Worm (Caenorhabditis elegans): Measurements from ENCODE around the gene sir-2.1.

Gene sir-2.1

ce11 chrIV:10367740-10368246, 1.8 kb upstream of the sir-2.1 start, which contains the start of gene pges-2:
TSS of gene pges-2 (minus strand) at chrIV:10367790.
- no peak for TF ChIP-seq unc-62 (GFP tag; optimal IDR thresholded peaks at IDR 0.05)

ce11 chrIV:10360336-10360735, 5.7 kb downstream of the sir-2.1 start, which contains the start of gene ugt-59:
TSS of gene ugt-59 (plus strand) at chrIV:10360636.
- TF ChIP-seq unc-62 (GFP tag; optimal IDR thresholded peaks at IDR 0.05) = no peak

- no peak for TF ChIP-seq unc-62 (GFP tag; optimal IDR thresholded peaks at IDR 0.05)
Measured at ce11 chrIV:10357842-10358241, 8.2 kb downstream of the sir-2.1 start, which contains the start of gene gkow-1. TSS of gene gkow-1 (plus strand) at chrIV:10358142.

- no peak for TF ChIP-seq unc-62 (GFP tag; optimal IDR thresholded peaks at IDR 0.05)
Measured at ce11 chrIV:10357072-10357471, 9.0 kb downstream of the sir-2.1 start, which contains the start of gene R11A8.1. TSS of gene R11A8.1 (minus strand) at chrIV:10357172.

DNA sequence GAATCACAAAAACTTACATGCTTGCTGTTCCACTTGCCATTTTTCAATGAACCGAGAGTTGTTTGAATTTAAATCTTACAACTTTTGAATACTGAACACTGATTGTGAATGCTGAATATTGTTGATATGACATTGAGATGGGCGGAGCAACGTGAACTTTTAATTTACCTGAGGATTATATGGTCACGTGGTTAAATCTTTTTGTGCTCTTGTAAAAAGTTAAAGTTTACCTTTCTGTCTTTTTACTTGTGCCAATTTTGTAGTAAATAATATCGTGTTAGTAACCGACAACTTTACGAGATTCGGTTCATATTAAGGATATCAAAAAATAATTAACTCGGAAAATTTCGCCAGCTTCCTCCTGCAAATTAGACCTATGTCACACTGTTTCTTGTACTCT, 13.8 kb downstream of the sir-2.1 start, which contains the start of gene Y43C5B.2:
Gene Y43C5B.2, minus strand, starts transcription at position 101 of the 400 bp plus-strand sequence.
- no peak for TF ChIP-seq unc-62 (GFP tag; optimal IDR thresholded peaks at IDR 0.05)

- TF ChIP-seq unc-62 (GFP tag; optimal IDR thresholded peaks at IDR 0.05) = no peak
Measured at ce11 chrIV:10349871-10350640, 16.0 kb downstream of the sir-2.1 start, which contains the start of the genes unc-43 and Y43C5B.3. TSS of gene unc-43 (minus strand) at chrIV:10350217. TSS of gene Y43C5B.3 (plus strand) at chrIV:10350590.

- no peak for TF ChIP-seq unc-62 (GFP tag; optimal IDR thresholded peaks at IDR 0.05)
Measured at ce11 chrIV:10347528-10347927, 18.5 kb downstream of the sir-2.1 start.

- TF ChIP-seq unc-62 (GFP tag; optimal IDR thresholded peaks at IDR 0.05) = no peak
Measured at ce11 chrIV:10346948-10347347, 19.1 kb downstream of the sir-2.1 start.

DNA sequence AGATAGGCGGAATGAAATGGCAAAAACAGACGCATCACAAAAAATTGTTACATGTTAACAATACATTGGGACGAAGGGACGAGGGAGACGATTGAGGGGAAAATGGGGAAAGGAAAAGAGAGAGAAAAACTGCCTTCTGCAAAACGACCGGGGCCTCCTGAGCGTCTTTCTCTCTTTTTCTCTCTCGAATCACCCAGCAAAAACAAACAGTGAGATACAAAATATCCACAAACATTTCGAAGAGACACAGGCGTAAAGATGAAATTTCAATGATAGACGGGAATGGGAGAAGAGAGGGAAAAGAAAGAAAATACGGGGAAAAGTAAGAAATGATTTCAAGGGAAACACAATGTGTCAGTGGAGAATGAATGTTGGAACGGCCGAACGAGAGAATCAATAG, 20.0 kb downstream of the sir-2.1 start:
- TF ChIP-seq unc-62 (GFP tag; optimal IDR thresholded peaks at IDR 0.05) = no peak

- TF ChIP-seq unc-62 (GFP tag; optimal IDR thresholded peaks at IDR 0.05) = no peak
Measured at ce11 chrIV:10345486-10345885, 20.5 kb downstream of the sir-2.1 start.

DNA sequence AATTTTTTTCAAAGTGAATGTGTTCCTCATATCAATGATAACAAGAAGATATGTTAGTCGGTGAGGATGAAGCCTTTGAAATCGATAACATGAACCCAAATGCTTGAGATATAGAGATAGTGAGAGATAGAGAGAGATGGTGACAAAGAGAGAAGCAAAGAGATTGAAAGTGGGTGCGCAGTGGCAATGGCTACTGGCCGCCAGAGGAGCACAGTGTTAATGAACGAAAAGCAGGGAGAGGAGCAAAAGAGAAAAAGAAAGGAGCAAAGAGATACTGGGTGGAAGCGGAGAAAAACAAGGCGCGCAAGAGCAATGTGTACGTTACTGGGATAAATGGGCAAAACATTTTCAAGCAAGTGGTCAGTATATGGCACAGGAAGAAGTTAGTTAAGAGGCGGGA, 21.4 kb downstream of the sir-2.1 start:
- no peak for TF ChIP-seq unc-62 (GFP tag; optimal IDR thresholded peaks at IDR 0.05)

- TF ChIP-seq unc-62 (GFP tag; optimal IDR thresholded peaks at IDR 0.05) = no peak
Measured at ce11 chrIV:10342361-10342706, 23.7 kb downstream of the sir-2.1 start.

DNA sequence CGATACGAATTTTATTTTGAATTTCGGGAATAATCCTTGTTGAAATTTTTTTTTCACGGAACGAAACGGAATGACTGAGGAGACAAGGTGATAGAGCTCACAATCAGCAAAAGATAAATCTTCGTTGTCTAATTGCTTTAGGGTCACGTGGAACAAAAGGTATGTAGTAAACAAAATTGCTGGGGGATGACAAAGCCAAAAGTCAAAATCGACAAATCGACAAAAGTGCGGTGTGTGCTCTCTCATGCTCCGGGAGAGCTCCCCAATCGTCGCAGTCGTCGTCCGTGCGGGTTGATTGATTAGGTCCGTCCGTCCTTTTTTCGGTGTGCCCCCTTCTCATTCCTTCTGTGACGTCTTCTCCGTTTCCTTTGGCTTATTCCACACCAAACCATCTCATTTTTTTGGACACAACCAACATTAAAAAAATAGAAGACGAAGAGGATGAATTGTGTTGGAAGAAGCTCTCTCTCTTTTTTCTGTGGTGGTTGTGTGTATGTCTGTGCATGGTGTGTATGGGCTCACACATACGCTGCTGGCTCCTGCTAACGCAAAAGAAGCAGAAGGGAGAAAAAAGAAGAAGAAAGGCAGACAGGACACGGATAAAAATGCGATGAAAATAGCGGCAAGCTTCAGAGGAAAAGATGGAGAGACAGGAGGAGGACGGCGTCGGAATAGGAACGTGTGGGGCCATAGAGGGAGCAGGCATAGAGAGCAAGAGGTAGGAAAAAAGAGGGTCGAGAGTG, 24.2 kb downstream of the sir-2.1 start:
- TF ChIP-seq unc-62 (GFP tag; optimal IDR thresholded peaks at IDR 0.05) = no peak

- no peak for TF ChIP-seq unc-62 (GFP tag; optimal IDR thresholded peaks at IDR 0.05)
Measured at ce11 chrIV:10339701-10340100, 26.3 kb downstream of the sir-2.1 start.

- TF ChIP-seq unc-62 (GFP tag; optimal IDR thresholded peaks at IDR 0.05) = no peak
Measured at ce11 chrIV:10337286-10337685, 28.7 kb downstream of the sir-2.1 start.

DNA sequence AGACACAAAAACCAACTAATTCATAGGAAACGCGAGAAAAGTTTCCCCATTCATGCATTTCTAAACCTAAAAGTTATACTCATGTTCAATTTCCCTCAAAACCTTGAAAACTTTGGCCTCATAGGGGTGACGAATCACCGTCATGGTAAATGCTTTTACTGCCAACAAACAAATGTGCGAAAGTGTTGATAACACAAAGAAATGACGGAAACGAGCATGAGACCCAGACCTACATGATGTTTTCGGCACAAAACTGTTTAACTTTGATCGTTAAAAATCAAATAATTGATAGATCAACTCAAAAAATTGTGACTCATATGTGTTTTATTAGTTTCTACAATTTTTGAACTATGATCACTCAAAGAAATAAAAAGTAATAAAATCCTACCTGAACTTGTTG, 34.1 kb downstream of the sir-2.1 start:
- no peak for TF ChIP-seq unc-62 (GFP tag; optimal IDR thresholded peaks at IDR 0.05)
